Worm (Caenorhabditis elegans) whole organism, L4/young adult: ENCODE data around the gene col-154.

Source experiments
- W03F9.2 ChIP-seq: fragments of 150-350 bp; optimal IDR thresholded peaks from 2 replicates; lab custom pipeline; 2014; ENCODE audit warnings: missing biosample characterization, missing genetic modification characterization
- dao-5 ChIP-seq: sonication (generic microtip); optimal IDR thresholded peaks from 2 replicates; lab custom pipeline; 2016; ENCODE audit warnings: missing genotype, missing genetic modification characterization, moderate library complexity, missing compliant biosample characterization
- him-1 ChIP-seq: sonication (generic microtip); optimal IDR thresholded peaks from 2 replicates; lab custom pipeline; 2016; ENCODE audit warnings: missing genotype, missing genetic modification reagents, missing genetic modification characterization, missing compliant biosample characterization

DNA sequence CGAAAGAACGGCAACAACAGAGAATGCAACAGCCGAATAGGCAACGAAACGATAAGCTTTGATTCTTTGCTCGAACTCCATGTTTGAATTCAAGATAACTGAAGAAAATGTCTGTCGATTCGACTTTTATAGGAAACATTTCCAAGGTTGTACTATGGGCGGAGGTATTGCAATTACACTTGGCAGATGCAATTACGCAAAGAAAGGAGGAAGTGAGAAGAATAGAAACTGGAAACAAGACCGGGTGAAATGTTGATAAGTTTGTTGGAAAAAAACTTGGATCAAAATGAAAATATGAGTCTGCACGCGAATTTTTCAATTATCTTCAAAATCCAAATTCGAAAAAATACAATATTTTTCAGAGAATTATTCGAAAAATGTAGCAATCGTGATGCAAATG is 4.6 kb downstream of the col-154 start, which contains the start of gene col-155:
- no peak for TF ChIP-seq him-1 (tag; lab: Kevin White, UChicago)
- TF ChIP-seq W03F9.2 (tag; lab: Kevin White, UChicago) = no peak
- TF ChIP-seq dao-5 (tag; lab: Kevin White, UChicago) = no peak
